Fruit fly (Drosophila melanogaster) whole organism, pupa: Measurements from ENCODE around the gene Obp19d.
"Not testable (repeated sequence)": the region's sequence is repeated elsewhere in the genome, so short reads cannot be mapped to it uniquely, and the experiment has no call there.

ENCODE experiments used
- CG10348 ChIP-seq: fragments of 200-800 bp; sonication (Bioruptor generic); IDR thresholded peaks from 2 replicates; pipeline ENCODE4 v1.3.6; 2022; ENCODE audit warnings: missing biosample characterization, missing genetic modification characterization
- CG13204 ChIP-seq: fragments of 200-800 bp; sonication (Bioruptor generic); optimal IDR thresholded peaks from 2 replicates; lab custom pipeline; 2018; ENCODE audit warnings: missing biosample characterization, mild to moderate bottlenecking, missing genetic modification characterization, moderate library complexity
- CG15710 ChIP-seq: fragments of 200-800 bp; sonication (Bioruptor generic); optimal IDR thresholded peaks from 2 replicates; lab custom pipeline; 2018; ENCODE audit warnings: missing biosample characterization, mild to moderate bottlenecking, missing genetic modification characterization, moderate library complexity
- CG32121 ChIP-seq: fragments of 200-800 bp; sonication (Bioruptor generic); IDR thresholded peaks from 2 replicates; pipeline ENCODE4 v1.3.6; 2022; ENCODE audit warnings: missing biosample characterization, missing genetic modification characterization
- CG8159 ChIP-seq: fragments of 200-800 bp; sonication (Bioruptor generic); optimal IDR thresholded peaks from 3 replicates; lab custom pipeline; 2018; ENCODE audit warnings: missing biosample characterization, mild to moderate bottlenecking, missing genetic modification characterization, moderate library complexity
- Ets98B ChIP-seq: fragments of 200-800 bp; sonication (Bioruptor generic); IDR thresholded peaks from 2 replicates; pipeline ENCODE4 v1.3.6; 2022; ENCODE audit warnings: missing biosample characterization, missing genetic modification characterization
- Pif1A ChIP-seq: fragments of 200-800 bp; sonication (Bioruptor generic); optimal IDR thresholded peaks from 3 replicates; lab custom pipeline; 2016; ENCODE audit warnings: missing biosample characterization, missing genetic modification characterization
- Pif1B ChIP-seq: fragments of 200-800 bp; sonication (Bioruptor generic); optimal IDR thresholded peaks from 3 replicates; lab custom pipeline; 2016; ENCODE audit warnings: missing biosample characterization, missing genetic modification characterization
- fd96Ca ChIP-seq: fragments of 200-800 bp; sonication (Bioruptor generic); IDR thresholded peaks from 3 replicates; pipeline ENCODE4 v1.3.6; 2022; ENCODE audit warnings: missing biosample characterization, missing genetic modification characterization
- gl ChIP-seq: fragments of 200-800 bp; sonication (Bioruptor generic); optimal IDR thresholded peaks from 2 replicates; lab custom pipeline; 2018; ENCODE audit warnings: missing biosample characterization, mild to moderate bottlenecking, missing genetic modification characterization
- rn ChIP-seq: fragments of 200-800 bp; sonication (Bioruptor generic); IDR thresholded peaks from 2 replicates; pipeline ENCODE4 v1.3.6; 2022; ENCODE audit warnings: missing biosample characterization, missing genetic modification characterization

DNA sequence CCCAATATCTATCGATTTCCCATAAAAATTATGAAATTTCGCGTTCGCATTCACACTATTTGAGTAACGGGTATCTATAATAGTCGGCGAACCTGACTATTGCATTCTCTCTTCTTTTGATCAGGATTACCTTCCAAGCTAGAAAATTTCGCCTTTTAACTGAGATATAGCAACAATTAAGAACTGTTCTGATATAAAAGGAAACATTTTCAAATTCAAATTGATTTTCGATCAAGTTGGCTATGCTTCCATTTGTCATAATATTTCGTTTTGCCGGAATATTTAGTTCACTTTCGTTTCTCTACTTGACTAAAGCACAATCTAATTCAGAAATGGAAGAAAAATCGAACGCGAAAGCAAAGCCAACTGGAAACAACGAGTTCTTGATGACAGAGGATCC is 26.7 kb downstream of the Obp19d start, which contains the start of gene CG42578:
- TF ChIP-seq rn; Pif1A (GFP tag; lab: Kevin White, UChicago); Pif1B (GFP tag; lab: Kevin White, UChicago); gl (tag; lab: Kevin White, UChicago); CG13204 (GFP tag; lab: Kevin White, UChicago); CG32121 (GFP tag; lab: Robert Waterston, UW); fd96Ca; Ets98B (GFP tag; lab: Robert Waterston, UW); CG10348 (GFP tag; lab: Robert Waterston, UW); CG8159 (tag; lab: Kevin White, UChicago); CG15710: not testable (repeated sequence)
